Worm (Caenorhabditis elegans): ENCODE results near the gene K07F5.16.

- TF ChIP-seq klf-2 (GFP tag; conservative IDR thresholded peaks at IDR 0.05) (no peak), flt-1 (GFP tag; IDR thresholded peaks at IDR 0.05) (no peak), tab-1 (GFP tag; IDR thresholded peaks at IDR 0.05) (no peak), ztf-23 (GFP tag; IDR thresholded peaks at IDR 0.05) (no peak)
These were observed 22.8 kb upstream of the K07F5.16 start, which contains the start of the genes kin-24 and msp-56 for ce11 chrIV:9840984-9841590.

All from whole organism, midembryonic.